Worm (Caenorhabditis elegans) whole organism, late embryonic: ENCODE measurements around the gene K03H1.9.

Source experiments
- C08G9.2 ChIP-seq: sonication (generic microtip); optimal IDR thresholded peaks from 2 replicates; lab custom pipeline; 2016; ENCODE audit warnings: mild to moderate bottlenecking, missing genetic modification characterization, moderate library complexity, missing compliant biosample characterization
- C38D4.7 ChIP-seq: fragments of 200-800 bp; sonication (Bioruptor generic); optimal IDR thresholded peaks from 2 replicates; lab custom pipeline; 2018; ENCODE audit warnings: mild to moderate bottlenecking, missing genetic modification characterization, moderate library complexity, missing compliant biosample characterization
- F13H6.1 ChIP-seq: sonication (generic microtip); optimal IDR thresholded peaks from 2 replicates; lab custom pipeline; 2016; ENCODE audit warnings: missing genetic modification characterization, missing compliant biosample characterization
- K09A11.1 ChIP-seq: sonication (generic microtip); optimal IDR thresholded peaks from 2 replicates; lab custom pipeline; 2017; ENCODE audit warnings: antibody characterized with exemption, mild to moderate bottlenecking, missing genetic modification characterization, missing compliant biosample characterization; ENCODE audit not compliant: insufficient read depth
- ahr-1 ChIP-seq: sonication (generic microtip); optimal IDR thresholded peaks from 2 replicates; lab custom pipeline; 2016; ENCODE audit warnings: missing genetic modification characterization, missing compliant biosample characterization
- ama-1 ChIP-seq: fragments of 150-350 bp; optimal IDR thresholded peaks from 2 replicates; lab custom pipeline; 2014
- ceh-14 ChIP-seq: sonication (generic microtip); optimal IDR thresholded peaks from 2 replicates; lab custom pipeline; 2016; ENCODE audit warnings: missing genotype, missing genetic modification characterization, missing compliant biosample characterization
- ceh-19 ChIP-seq: fragments of 200-800 bp; sonication (Bioruptor generic); optimal IDR thresholded peaks from 2 replicates; lab custom pipeline; 2018; ENCODE audit warnings: mild to moderate bottlenecking, missing genetic modification characterization, missing compliant biosample characterization
- ceh-2 ChIP-seq: sonication (generic microtip); optimal IDR thresholded peaks from 2 replicates; lab custom pipeline; 2016; ENCODE audit warnings: missing genotype, missing genetic modification characterization, missing compliant biosample characterization
- ceh-22 ChIP-seq: sonication (generic microtip); optimal IDR thresholded peaks from 2 replicates; lab custom pipeline; 2017; ENCODE audit warnings: missing biosample characterization, missing genetic modification characterization
- ceh-30 ChIP-seq: fragments of 150-350 bp; optimal IDR thresholded peaks from 2 replicates; lab custom pipeline; 2014; ENCODE audit warnings: missing biosample characterization, missing genetic modification characterization
- ceh-31 ChIP-seq: sonication (generic microtip); optimal IDR thresholded peaks from 2 replicates; lab custom pipeline; 2016; ENCODE audit warnings: missing genetic modification characterization, missing compliant biosample characterization
- ceh-45 ChIP-seq: fragments of 200-800 bp; sonication (Bioruptor generic); IDR thresholded peaks from 2 replicates; pipeline ENCODE4 v1.3.6; 2022; ENCODE audit warnings: missing genetic modification reagents, missing genetic modification characterization, missing compliant biosample characterization
- ceh-9 ChIP-seq: sonication (generic microtip); optimal IDR thresholded peaks from 2 replicates; lab custom pipeline; 2016; ENCODE audit warnings: mild to moderate bottlenecking, missing genetic modification characterization, inconsistent platforms, missing compliant biosample characterization
- che-1 ChIP-seq: sonication (generic microtip); optimal IDR thresholded peaks from 2 replicates; lab custom pipeline; 2016; ENCODE audit warnings: mild to moderate bottlenecking, missing genetic modification characterization, missing compliant biosample characterization
- dve-1 ChIP-seq: sonication (generic microtip); optimal IDR thresholded peaks from 2 replicates; lab custom pipeline; 2017; ENCODE audit warnings: antibody characterized with exemption, mild to moderate bottlenecking, missing genetic modification characterization, missing compliant biosample characterization
- elt-4 ChIP-seq: sonication (generic microtip); optimal IDR thresholded peaks from 2 replicates; lab custom pipeline; 2016; ENCODE audit warnings: missing genetic modification characterization, missing compliant biosample characterization
- fkh-10 ChIP-seq: fragments of 150-350 bp; optimal IDR thresholded peaks from 2 replicates; lab custom pipeline; 2014; ENCODE audit warnings: missing biosample characterization, missing genetic modification reagents, missing genetic modification characterization
- hlh-13 ChIP-seq: fragments of 200-800 bp; sonication (Bioruptor generic); optimal IDR thresholded peaks from 2 replicates; lab custom pipeline; 2018; ENCODE audit warnings: mild to moderate bottlenecking, missing genetic modification characterization, missing compliant biosample characterization
- hlh-15 ChIP-seq: sonication (generic microtip); optimal IDR thresholded peaks from 2 replicates; lab custom pipeline; 2016; ENCODE audit warnings: missing genetic modification characterization, missing compliant biosample characterization
- hlh-8 ChIP-seq: sonication (generic microtip); optimal IDR thresholded peaks from 2 replicates; lab custom pipeline; 2016; ENCODE audit warnings: missing genotype, missing genetic modification characterization, missing compliant biosample characterization
- lin-11 ChIP-seq: fragments of 200-800 bp; sonication (Bioruptor generic); optimal IDR thresholded peaks from 2 replicates; lab custom pipeline; 2018; ENCODE audit warnings: mild to moderate bottlenecking, missing genetic modification characterization, missing compliant biosample characterization
- madf-2 ChIP-seq: sonication (generic microtip); optimal IDR thresholded peaks from 2 replicates; lab custom pipeline; 2017; ENCODE audit warnings: missing genetic modification characterization, missing compliant biosample characterization
- mec-3 ChIP-seq: sonication (generic microtip); optimal IDR thresholded peaks from 2 replicates; lab custom pipeline; 2016; ENCODE audit warnings: borderline replicate concordance, missing genetic modification characterization, missing compliant biosample characterization
- nfya-1 ChIP-seq: sonication (generic microtip); optimal IDR thresholded peaks from 2 replicates; lab custom pipeline; 2017; ENCODE audit warnings: missing genetic modification characterization, mild to moderate bottlenecking, missing compliant biosample characterization, antibody characterized with exemption, moderate library complexity
- nhr-11 ChIP-seq: fragments of 150-350 bp; optimal IDR thresholded peaks from 2 replicates; lab custom pipeline; 2014; ENCODE audit warnings: missing biosample characterization, missing genetic modification characterization
- nhr-232 ChIP-seq: sonication (generic microtip); optimal IDR thresholded peaks from 2 replicates; lab custom pipeline; 2016; ENCODE audit warnings: missing genetic modification characterization, missing compliant biosample characterization
- pag-3 ChIP-seq: sonication (generic microtip); optimal IDR thresholded peaks from 2 replicates; lab custom pipeline; 2016; ENCODE audit warnings: missing compliant biosample characterization, missing genetic modification characterization, borderline replicate concordance
- pat-9 ChIP-seq: fragments of 200-800 bp; sonication (Bioruptor generic); optimal IDR thresholded peaks from 2 replicates; lab custom pipeline; 2018; ENCODE audit warnings: mild to moderate bottlenecking, missing genetic modification characterization, moderate library complexity, missing compliant biosample characterization
- pha-2 ChIP-seq: sonication (generic microtip); optimal IDR thresholded peaks from 2 replicates; lab custom pipeline; 2017; ENCODE audit warnings: mild to moderate bottlenecking, missing genetic modification characterization, missing compliant biosample characterization
- pqm-1 ChIP-seq: sonication (generic microtip); optimal IDR thresholded peaks from 2 replicates; lab custom pipeline; 2016; ENCODE audit warnings: missing genetic modification characterization, missing compliant biosample characterization
- pros-1 ChIP-seq: fragments of 150-350 bp; optimal IDR thresholded peaks from 2 replicates; lab custom pipeline; 2014; ENCODE audit warnings: missing biosample characterization, missing genetic modification reagents, missing genetic modification characterization
- rnt-1 ChIP-seq: sonication (generic microtip); optimal IDR thresholded peaks from 2 replicates; lab custom pipeline; 2016; ENCODE audit warnings: missing genetic modification characterization, missing compliant biosample characterization
- sox-2 ChIP-seq: fragments of 200-800 bp; sonication (Bioruptor generic); IDR thresholded peaks from 2 replicates; pipeline ENCODE4 v1.3.6; 2022; ENCODE audit warnings: missing genetic modification reagents, missing genetic modification characterization, missing compliant biosample characterization
- sox-4 ChIP-seq: sonication (generic microtip); optimal IDR thresholded peaks from 2 replicates; lab custom pipeline; 2017; ENCODE audit warnings: mild to moderate bottlenecking, missing genetic modification characterization, inconsistent platforms, missing compliant biosample characterization
- syd-9 ChIP-seq: sonication (generic microtip); optimal IDR thresholded peaks from 2 replicates; lab custom pipeline; 2016; ENCODE audit warnings: mild to moderate bottlenecking, missing genetic modification characterization, moderate library complexity, missing compliant biosample characterization
- tbx-2 ChIP-seq: sonication (generic microtip); optimal IDR thresholded peaks from 2 replicates; lab custom pipeline; 2016; ENCODE audit warnings: missing genetic modification characterization, missing compliant biosample characterization
- tbx-7 ChIP-seq: sonication (generic microtip); optimal IDR thresholded peaks from 2 replicates; lab custom pipeline; 2016; ENCODE audit warnings: missing genotype, missing genetic modification characterization, missing compliant biosample characterization
- ttx-3 ChIP-seq: sonication (generic microtip); optimal IDR thresholded peaks from 2 replicates; lab custom pipeline; 2016; ENCODE audit warnings: missing genetic modification reagents, missing genetic modification characterization, missing compliant biosample characterization
- unc-55 ChIP-seq: sonication (generic microtip); optimal IDR thresholded peaks from 2 replicates; lab custom pipeline; 2017; ENCODE audit warnings: missing biosample characterization, missing genetic modification reagents, missing genetic modification characterization

The K03H1.9 gene

ce11 chrIII:9928777-9929176 lies 12.5 kb downstream of the K03H1.9 start, which contains the start of gene ttr-1:
Gene ttr-1, plus strand, starts transcription at chrIII:9929077.
- no peak for TF ChIP-seq ceh-2
- no peak for TF ChIP-seq sox-2 (GFP tag; lab: Robert Waterston, UW)
- no peak for TF ChIP-seq C38D4.7 (GFP tag; lab: Kevin White, UChicago)
- no peak for TF ChIP-seq C08G9.2 (tag; lab: Kevin White, UChicago)

DNA sequence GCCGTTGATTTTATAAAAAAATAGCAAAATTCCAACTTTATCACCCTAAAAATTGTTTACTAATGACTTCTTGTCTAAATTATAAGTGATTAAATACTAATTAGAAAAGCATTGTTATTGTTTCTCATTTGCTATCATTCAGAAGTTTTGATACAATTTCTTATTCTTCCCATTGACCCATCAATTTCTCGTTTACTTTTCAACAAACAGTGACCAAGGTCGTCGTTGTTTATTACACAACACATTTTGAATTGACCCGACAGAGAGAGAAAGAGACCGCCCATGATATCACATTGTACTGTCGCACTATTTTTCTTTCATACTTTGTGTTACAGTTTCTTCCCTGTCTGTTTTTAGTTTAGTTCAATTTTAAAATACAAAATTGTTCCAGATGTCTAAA lies 13.9 kb downstream of the K03H1.9 start, which contains the start of gene ttr-2:
Gene ttr-2 (plus strand): TSS at position 392 of the 400 bp plus-strand sequence.
- no peak for TF ChIP-seq ceh-2
- no peak for TF ChIP-seq ttx-3
- TF ChIP-seq dve-1 (tag; lab: Kevin White, UChicago), result no peak
- TF ChIP-seq rnt-1 (tag; lab: Kevin White, UChicago), result no peak
- TF ChIP-seq ceh-30, result no peak
- TF ChIP-seq hlh-15, result no peak
- no peak for TF ChIP-seq pat-9 (tag; lab: Kevin White, UChicago)
- TF ChIP-seq ceh-22, result no peak
- no peak for TF ChIP-seq tbx-2 (tag; lab: Kevin White, UChicago)
- no peak for TF ChIP-seq nhr-11 (tag; lab: Kevin White, UChicago)
- no peak for TF ChIP-seq hlh-13
- TF ChIP-seq nfya-1 (tag; lab: Kevin White, UChicago), result no peak
- no peak for TF ChIP-seq K09A11.1 (tag; lab: Kevin White, UChicago)
- TF ChIP-seq ahr-1, result no peak
- TF ChIP-seq lin-11, result no peak
- no peak for TF ChIP-seq unc-55 (GFP tag; lab: Kevin White, UChicago)
- no peak for TF ChIP-seq madf-2

DNA sequence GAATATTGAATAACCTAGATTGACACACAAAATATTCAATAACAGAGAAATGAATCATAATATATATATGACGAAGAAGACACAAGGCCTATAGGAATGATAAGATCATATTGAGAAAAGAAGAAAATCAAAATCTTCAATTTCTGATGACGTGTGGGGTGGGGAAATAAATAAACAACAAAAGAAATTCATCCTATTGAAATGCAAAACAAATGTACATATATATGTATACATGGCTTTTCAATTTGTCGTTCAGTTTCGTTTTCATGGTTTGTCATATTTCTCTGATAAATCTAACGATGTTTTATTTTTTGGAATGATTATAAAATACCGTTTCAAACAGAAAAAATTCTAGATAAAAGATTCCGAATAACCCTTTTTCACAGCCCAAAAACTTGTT lies 14.6 kb downstream of the K03H1.9 start, which contains the start of gene ttr-3:
Gene ttr-3 (minus strand): TSS at position 101 of the 400 bp plus-strand sequence.
- TF ChIP-seq sox-4 (tag; lab: Kevin White, UChicago), result no peak
- TF ChIP-seq syd-9 (tag; lab: Kevin White, UChicago), result no peak
- TF ChIP-seq ceh-45, result no peak
- TF ChIP-seq C08G9.2 (tag; lab: Kevin White, UChicago), result no peak
- no peak for TF ChIP-seq nhr-11 (tag; lab: Kevin White, UChicago)
- no peak for TF ChIP-seq hlh-8 (tag; lab: Kevin White, UChicago)
- no peak for TF ChIP-seq elt-4 (tag; lab: Kevin White, UChicago)
- TF ChIP-seq che-1 (tag; lab: Kevin White, UChicago), result no peak
- TF ChIP-seq ceh-19 (GFP tag; lab: Kevin White, UChicago), result no peak
- TF ChIP-seq sox-2 (GFP tag; lab: Robert Waterston, UW), result no peak
- TF ChIP-seq ceh-14, result no peak
- no peak for TF ChIP-seq nfya-1 (tag; lab: Kevin White, UChicago)

ce11 chrIII:9922874-9923273 lies 18.4 kb downstream of the K03H1.9 start, which contains the start of gene cbp-2:
Gene cbp-2, plus strand, starts transcription at chrIII:9923174.
- TF ChIP-seq pag-3 (tag; lab: Kevin White, UChicago) (no peak), nfya-1 (tag; lab: Kevin White, UChicago) (no peak)
- TF ChIP-seq, all 69 proteins: peak for 0

ce11 chrIII:9922310-9922709 lies 19.0 kb downstream of the K03H1.9 start:
- TF ChIP-seq hlh-13, result no peak
- TF ChIP-seq F13H6.1 (tag; lab: Kevin White, UChicago), result no peak
- no peak for TF ChIP-seq hlh-8 (tag; lab: Kevin White, UChicago)
- no peak for TF ChIP-seq ceh-14
- TF ChIP-seq fkh-10 (GFP tag; lab: Kevin White, UChicago), result no peak
- no peak for TF ChIP-seq pqm-1 (tag; lab: Kevin White, UChicago)
- TF ChIP-seq pros-1 (tag; lab: Kevin White, UChicago), result no peak
- no peak for TF ChIP-seq nhr-232 (tag; lab: Kevin White, UChicago)
- TF ChIP-seq ceh-9 (tag; lab: Kevin White, UChicago), result no peak
- TF ChIP-seq mec-3 (tag; lab: Kevin White, UChicago), result no peak
- no peak for TF ChIP-seq che-1 (tag; lab: Kevin White, UChicago)
- TF ChIP-seq K09A11.1 (tag; lab: Kevin White, UChicago), result no peak
- TF ChIP-seq pha-2, result no peak
- no peak for TF ChIP-seq tbx-7 (tag; lab: Kevin White, UChicago)
- TF ChIP-seq ceh-22, result no peak
- no peak for TF ChIP-seq ama-1
- no peak for TF ChIP-seq ceh-31
